Worm (Caenorhabditis elegans) whole organism, young adult: ENCODE results near the gene slc-36.2.
A peak's percentile ranks its signal among the peaks of the same experiment; 100 is the strongest.

Source experiments
- B0261.1 ChIP-seq: sonication (generic microtip); optimal IDR thresholded peaks from 2 replicates; lab custom pipeline; 2016; ENCODE audit warnings: mild to moderate bottlenecking, missing genetic modification characterization, moderate library complexity, missing compliant biosample characterization
- C06A6.2 ChIP-seq: fragments of 200-800 bp; sonication (Bioruptor generic); conservative IDR thresholded peaks from 2 replicates; pipeline ENCODE4 v1.3.6; 2022; ENCODE audit warnings: missing genetic modification characterization, missing compliant biosample characterization
- C17E4.6 ChIP-seq: fragments of 200-800 bp; sonication (Bioruptor generic); IDR thresholded peaks from 2 replicates; pipeline ENCODE4 v1.3.6; 2022; ENCODE audit warnings: missing genetic modification reagents, missing genetic modification characterization, missing compliant biosample characterization
- D2030.7 ChIP-seq: fragments of 200-800 bp; sonication (Bioruptor generic); IDR thresholded peaks from 2 replicates; pipeline ENCODE4 v1.3.6; 2022; ENCODE audit warnings: missing genetic modification reagents, missing genetic modification characterization, missing compliant biosample characterization
- F37B4.10 ChIP-seq: fragments of 200-800 bp; sonication (Bioruptor generic); IDR thresholded peaks from 2 replicates; pipeline ENCODE4 v1.3.6; 2022; ENCODE audit warnings: missing genetic modification characterization, missing compliant biosample characterization
- F57A8.1 ChIP-seq: fragments of 200-800 bp; sonication (Bioruptor generic); optimal IDR thresholded peaks from 2 replicates; lab custom pipeline; 2018; ENCODE audit warnings: mild to moderate bottlenecking, missing genetic modification characterization, moderate library complexity, missing compliant biosample characterization
- T26A5.8 ChIP-seq: sonication (generic microtip); optimal IDR thresholded peaks from 2 replicates; lab custom pipeline; 2016; ENCODE audit warnings: missing genetic modification characterization, missing compliant biosample characterization
- Y79H2A.3 ChIP-seq: fragments of 200-800 bp; sonication (Bioruptor generic); conservative IDR thresholded peaks from 2 replicates; pipeline ENCODE4 v1.3.6; 2022; ENCODE audit warnings: missing genetic modification reagents, missing genetic modification characterization, missing compliant biosample characterization
- akir-1 ChIP-seq: fragments of 200-800 bp; sonication (Bioruptor generic); optimal IDR thresholded peaks from 2 replicates; lab custom pipeline; 2018; ENCODE audit warnings: mild to moderate bottlenecking, missing genetic modification characterization, moderate library complexity, missing compliant biosample characterization
- atf-7 ChIP-seq: sonication (generic microtip); optimal IDR thresholded peaks from 2 replicates; lab custom pipeline; 2017; ENCODE audit warnings: mild to moderate bottlenecking, missing genetic modification characterization, missing compliant biosample characterization
- ceh-40 ChIP-seq: fragments of 200-800 bp; sonication (Bioruptor generic); IDR thresholded peaks from 2 replicates; pipeline ENCODE4 v1.3.6; 2022; ENCODE audit warnings: missing genetic modification characterization, missing compliant biosample characterization
- ceh-58 ChIP-seq: fragments of 200-800 bp; sonication (Bioruptor generic); IDR thresholded peaks from 2 replicates; pipeline ENCODE4 v1.3.6; 2022; ENCODE audit warnings: missing genetic modification characterization, missing compliant biosample characterization
- dpl-1 ChIP-seq: fragments of 150-350 bp; optimal IDR thresholded peaks from 2 replicates; lab custom pipeline; 2014; ENCODE audit warnings: missing biosample characterization, missing genetic modification reagents, missing genetic modification characterization
- egl-18 ChIP-seq: fragments of 200-800 bp; sonication (Bioruptor generic); IDR thresholded peaks from 2 replicates; pipeline ENCODE4 v1.3.6; 2022; ENCODE audit warnings: missing genetic modification reagents, missing genetic modification characterization, missing compliant biosample characterization
- egrh-3 ChIP-seq: fragments of 200-800 bp; sonication (Bioruptor generic); IDR thresholded peaks from 2 replicates; pipeline ENCODE4 v1.3.6; 2022; ENCODE audit warnings: missing genetic modification reagents, missing genetic modification characterization, missing compliant biosample characterization
- hlh-12 ChIP-seq: sonication (generic microtip); optimal IDR thresholded peaks from 2 replicates; lab custom pipeline; 2016; ENCODE audit warnings: missing genetic modification characterization, missing compliant biosample characterization
- hmg-1.2 ChIP-seq: fragments of 200-800 bp; sonication (Bioruptor generic); IDR thresholded peaks from 2 replicates; pipeline ENCODE4 v1.3.6; 2022; ENCODE audit warnings: missing genetic modification reagents, missing genetic modification characterization, missing compliant biosample characterization
- lag-1 ChIP-seq: fragments of 200-800 bp; sonication (Bioruptor generic); IDR thresholded peaks from 2 replicates; pipeline ENCODE4 v1.3.6; 2022; ENCODE audit warnings: missing genetic modification reagents, missing genetic modification characterization, missing compliant biosample characterization
- lir-1 ChIP-seq: fragments of 200-800 bp; sonication (Bioruptor generic); conservative IDR thresholded peaks from 2 replicates; pipeline ENCODE4 v1.3.6; 2022; ENCODE audit warnings: missing genetic modification reagents, missing genetic modification characterization, missing compliant biosample characterization
- lsy-27 ChIP-seq: sonication (generic microtip); optimal IDR thresholded peaks from 2 replicates; lab custom pipeline; 2017; ENCODE audit warnings: missing genetic modification characterization, mild to moderate bottlenecking, missing compliant biosample characterization, antibody characterized with exemption, missing genotype, borderline replicate concordance; ENCODE audit not compliant: insufficient read depth
- madf-3 ChIP-seq: fragments of 200-800 bp; sonication (Bioruptor generic); IDR thresholded peaks from 2 replicates; pipeline ENCODE4 v1.3.6; 2022; ENCODE audit warnings: missing genetic modification reagents, missing genetic modification characterization, missing compliant biosample characterization
- madf-6 ChIP-seq: fragments of 200-800 bp; sonication (Bioruptor generic); IDR thresholded peaks from 2 replicates; pipeline ENCODE4 v1.3.6; 2022; ENCODE audit warnings: missing genetic modification reagents, missing genetic modification characterization, missing compliant biosample characterization
- madf-8 ChIP-seq: fragments of 200-800 bp; sonication (Bioruptor generic); conservative IDR thresholded peaks from 2 replicates; pipeline ENCODE4 v1.3.6; 2022; ENCODE audit warnings: missing genetic modification reagents, missing genetic modification characterization, missing compliant biosample characterization
- mcd-1 ChIP-seq: fragments of 200-800 bp; sonication (Bioruptor generic); IDR thresholded peaks from 2 replicates; pipeline ENCODE4 v1.3.6; 2022; ENCODE audit warnings: missing genetic modification reagents, missing genetic modification characterization, missing compliant biosample characterization
- mel-28 ChIP-seq: sonication (generic microtip); optimal IDR thresholded peaks from 2 replicates; lab custom pipeline; 2016; ENCODE audit warnings: borderline replicate concordance, mild to moderate bottlenecking, missing genetic modification characterization, missing compliant biosample characterization
- mxl-1 ChIP-seq: sonication (generic microtip); optimal IDR thresholded peaks from 2 replicates; lab custom pipeline; 2016; ENCODE audit warnings: missing genetic modification characterization, missing compliant biosample characterization
- nfya-1 ChIP-seq: sonication (generic microtip); optimal IDR thresholded peaks from 2 replicates; lab custom pipeline; 2017; ENCODE audit warnings: antibody characterized with exemption, missing compliant biosample characterization, missing genetic modification characterization, borderline replicate concordance; ENCODE audit not compliant: insufficient read depth
- nfya-2 ChIP-seq: fragments of 200-800 bp; sonication (Bioruptor generic); IDR thresholded peaks from 2 replicates; pipeline ENCODE4 v1.3.6; 2022; ENCODE audit warnings: missing genetic modification reagents, missing genetic modification characterization, missing compliant biosample characterization
- nfyb-1 ChIP-seq: fragments of 200-800 bp; sonication (Bioruptor generic); IDR thresholded peaks from 2 replicates; pipeline ENCODE4 v1.3.6; 2022; ENCODE audit warnings: missing genetic modification reagents, missing genetic modification characterization, missing compliant biosample characterization
- nhr-120 ChIP-seq: fragments of 200-800 bp; sonication (Bioruptor generic); IDR thresholded peaks from 2 replicates; pipeline ENCODE4 v1.3.6; 2022; ENCODE audit warnings: missing genetic modification characterization, missing compliant biosample characterization
- nhr-27 ChIP-seq: fragments of 200-800 bp; sonication (Bioruptor generic); optimal IDR thresholded peaks from 2 replicates; lab custom pipeline; 2018; ENCODE audit warnings: mild to moderate bottlenecking, missing genetic modification characterization, moderate library complexity, missing compliant biosample characterization
- nhr-80 ChIP-seq: sonication (generic microtip); optimal IDR thresholded peaks from 2 replicates; lab custom pipeline; 2016; ENCODE audit warnings: missing genetic modification characterization, missing compliant biosample characterization
- nhr-90 ChIP-seq: sonication (generic microtip); optimal IDR thresholded peaks from 2 replicates; lab custom pipeline; 2016; ENCODE audit warnings: missing genotype, mild to moderate bottlenecking, missing genetic modification characterization, missing compliant biosample characterization
- snpc-3.4 ChIP-seq: sonication (generic microtip); optimal IDR thresholded peaks from 2 replicates; lab custom pipeline; 2017; ENCODE audit warnings: missing genetic modification characterization, mild to moderate bottlenecking, missing compliant biosample characterization, antibody characterized with exemption, moderate library complexity, missing genotype, missing genetic modification reagents
- snpc-4 ChIP-seq, 5 experiments: fragments of 150-350 bp in 1 of 5; sonication (generic microtip) in 4 of 5; optimal IDR thresholded peaks; 2 replicates each; lab custom pipeline; 2014 to 2018; ENCODE audit warnings: missing genetic modification characterization in 5 of 5, missing biosample characterization in 3 of 5, antibody characterized with exemption in 2 of 5, mild to moderate bottlenecking in 2 of 5, missing compliant biosample characterization in 2 of 5, missing genotype in 2 of 5, moderate library complexity in 2 of 5, missing genetic modification reagents in 1 of 5
- somi-1 ChIP-seq: fragments of 200-800 bp; sonication (Bioruptor generic); optimal IDR thresholded peaks from 2 replicates; lab custom pipeline; 2018; ENCODE audit warnings: mild to moderate bottlenecking, missing genetic modification characterization, missing compliant biosample characterization
- sptf-2 ChIP-seq: fragments of 200-800 bp; sonication (Bioruptor generic); optimal IDR thresholded peaks from 2 replicates; lab custom pipeline; 2018; ENCODE audit warnings: mild to moderate bottlenecking, missing genetic modification characterization, missing compliant biosample characterization
- zfh-2 ChIP-seq: fragments of 200-800 bp; sonication (Bioruptor generic); conservative IDR thresholded peaks from 2 replicates; pipeline ENCODE4 v1.3.6; 2022; ENCODE audit warnings: missing genetic modification reagents, missing genetic modification characterization, missing compliant biosample characterization
- ztf-26 ChIP-seq: sonication (generic microtip); optimal IDR thresholded peaks from 2 replicates; lab custom pipeline; 2017; ENCODE audit warnings: missing genetic modification characterization, missing compliant biosample characterization

Gene slc-36.2

DNA sequence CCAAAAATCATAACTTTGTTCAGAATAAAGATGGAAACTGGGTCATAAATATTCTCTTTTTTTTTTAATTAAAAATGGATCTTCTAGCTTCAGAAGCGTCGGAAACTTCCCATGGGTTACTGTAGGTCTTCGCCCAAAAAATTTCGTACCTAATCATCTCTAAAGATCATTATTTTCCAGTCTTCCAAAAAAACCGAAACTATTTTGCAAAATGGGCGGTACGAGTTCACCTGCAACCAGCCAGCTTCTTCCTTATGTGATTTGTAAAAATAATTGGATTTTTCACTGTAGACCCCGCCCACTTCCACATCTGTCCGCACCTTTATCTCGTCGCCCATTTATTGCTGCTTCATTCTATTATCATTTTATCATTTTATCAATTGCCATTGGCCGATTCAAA lies 24.0 kb downstream of the slc-36.2 start, which contains the start of gene mlt-10:
TSS of gene mlt-10 (plus strand) at position 301 of the 400 bp plus-strand sequence.
- TF ChIP-seq D2030.7 (GFP tag; lab: Robert Waterston, UW), result no peak
- no peak for TF ChIP-seq snpc-3.4 (tag; lab: Kevin White, UChicago)
- TF ChIP-seq sptf-2, result no peak
- TF ChIP-seq lir-1 (GFP tag; lab: Robert Waterston, UW), result no peak
- TF ChIP-seq madf-3 (GFP tag; lab: Robert Waterston, UW), result no peak
- TF ChIP-seq ztf-26 (tag; lab: Kevin White, UChicago), result no peak
- TF ChIP-seq nhr-120, result no peak

DNA sequence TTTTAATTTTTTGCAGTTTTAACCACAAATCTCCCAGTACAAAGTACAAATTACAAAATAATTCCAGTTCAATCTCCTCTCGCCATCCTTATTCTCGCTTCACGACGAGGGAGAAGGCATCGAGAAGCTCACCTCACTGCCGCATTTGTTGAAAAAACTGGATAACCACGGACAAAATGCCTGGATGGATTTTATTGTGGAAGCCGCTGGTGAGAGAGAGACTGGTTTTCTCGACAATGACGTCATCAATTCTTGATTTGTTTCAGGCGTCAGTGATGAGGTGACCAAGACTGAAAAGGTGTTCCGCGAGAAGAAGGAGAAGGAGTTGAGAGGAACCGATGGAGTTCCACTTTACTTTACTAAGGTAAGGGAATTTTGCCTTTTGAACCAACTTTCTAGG lies 27.1 kb downstream of the slc-36.2 start:
- no peak for TF ChIP-seq mxl-1 (tag; lab: Kevin White, UChicago)
- TF ChIP-seq somi-1 (GFP tag; lab: Kevin White, UChicago), result no peak
- no peak for TF ChIP-seq lsy-27 (tag; lab: Kevin White, UChicago)
- TF ChIP-seq atf-7 (tag; lab: Kevin White, UChicago), result no peak
- TF ChIP-seq hlh-12 (tag; lab: Kevin White, UChicago), result no peak
- no peak for TF ChIP-seq mel-28 (tag; lab: Kevin White, UChicago)
- no peak for TF ChIP-seq nhr-27
- no peak for TF ChIP-seq mcd-1 (GFP tag; lab: Robert Waterston, UW)
- TF ChIP-seq Y79H2A.3 (GFP tag; lab: Robert Waterston, UW), result no peak
- no peak for TF ChIP-seq F37B4.10
- TF ChIP-seq F57A8.1 (GFP tag; lab: Kevin White, UChicago), result no peak
- TF ChIP-seq ceh-58, result no peak
- no peak for TF ChIP-seq madf-6
- no peak for TF ChIP-seq C06A6.2
- no peak for TF ChIP-seq dpl-1

DNA sequence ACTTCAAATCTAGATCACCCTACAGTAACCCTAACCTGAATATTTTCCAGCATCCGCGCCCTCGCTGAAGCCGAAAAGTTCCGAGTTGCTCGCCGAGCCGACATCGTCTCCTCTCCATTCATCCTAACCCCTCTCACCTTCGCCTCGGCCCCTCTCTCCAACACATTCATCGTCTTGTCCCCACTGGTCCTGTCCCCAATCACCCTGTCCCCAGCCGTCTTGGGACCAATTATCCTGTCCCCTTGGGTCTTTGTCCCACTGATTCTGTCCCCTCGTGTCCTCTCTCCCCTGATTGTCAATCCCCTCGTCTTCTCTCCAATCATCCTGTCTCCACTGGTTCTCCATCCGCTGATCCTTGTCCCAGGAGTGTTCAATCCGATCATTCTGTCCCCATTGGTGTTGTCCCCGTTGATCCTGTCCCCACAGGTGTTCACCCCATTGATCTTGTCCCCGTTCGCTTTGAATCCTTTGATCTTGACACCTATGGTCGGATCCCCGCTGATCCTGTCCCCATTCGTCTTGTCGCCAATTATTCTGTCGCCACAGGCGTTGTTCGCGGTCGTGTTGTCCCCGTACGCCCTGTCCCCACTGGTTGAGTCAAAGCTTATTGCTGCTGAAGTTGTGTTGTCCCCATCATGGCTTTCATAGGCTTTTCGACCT lies 29.0 kb downstream of the slc-36.2 start, which contains the start of gene lips-7:
TSS of gene lips-7 (plus strand) at position 610 of the 660 bp plus-strand sequence.
- TF ChIP-seq T26A5.8 (tag; lab: Kevin White, UChicago) (no peak), nfya-2 (GFP tag; lab: Robert Waterston, UW) (no peak), nfya-1 (peak; percentile 39), ztf-26 (tag; lab: Kevin White, UChicago) (no peak), nhr-27 (no peak), zfh-2 (GFP tag; lab: Robert Waterston, UW) (peak; percentile 73)

DNA sequence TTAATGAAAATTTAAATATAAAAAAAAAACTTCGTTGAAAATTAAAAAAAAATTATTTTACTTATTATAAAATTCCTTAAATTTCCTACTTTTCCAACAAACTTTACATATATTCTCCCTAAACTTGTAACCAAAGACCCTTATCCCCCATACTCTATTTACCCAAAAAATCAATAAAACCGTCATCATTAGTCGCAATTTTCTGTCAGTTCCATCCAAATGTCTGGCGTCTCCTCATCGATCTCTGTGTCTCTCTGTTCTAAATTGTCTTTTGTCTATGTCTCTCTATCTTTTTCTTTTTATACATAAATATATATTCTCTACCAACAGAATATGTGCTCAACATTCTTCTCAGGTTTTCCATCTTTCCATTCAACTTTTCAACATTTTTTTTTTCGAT lies 33.0 kb downstream of the slc-36.2 start:
- TF ChIP-seq hmg-1.2 (peak; percentile 43; the same call in 1 of the 2 replicates), ceh-40 (GFP tag; lab: Robert Waterston, UW) (no peak), madf-8 (no peak), mcd-1 (GFP tag; lab: Robert Waterston, UW) (no peak), egrh-3 (GFP tag; lab: Robert Waterston, UW) (no peak), snpc-4 (GFP tag; optimal IDR thresholded peaks at IDR 0.05; lab: Kevin White, UChicago) (no peak), snpc-4 (tag; optimal IDR thresholded peaks at IDR 0.05; lab: Kevin White, UChicago) (no peak), dpl-1 (no peak)

DNA sequence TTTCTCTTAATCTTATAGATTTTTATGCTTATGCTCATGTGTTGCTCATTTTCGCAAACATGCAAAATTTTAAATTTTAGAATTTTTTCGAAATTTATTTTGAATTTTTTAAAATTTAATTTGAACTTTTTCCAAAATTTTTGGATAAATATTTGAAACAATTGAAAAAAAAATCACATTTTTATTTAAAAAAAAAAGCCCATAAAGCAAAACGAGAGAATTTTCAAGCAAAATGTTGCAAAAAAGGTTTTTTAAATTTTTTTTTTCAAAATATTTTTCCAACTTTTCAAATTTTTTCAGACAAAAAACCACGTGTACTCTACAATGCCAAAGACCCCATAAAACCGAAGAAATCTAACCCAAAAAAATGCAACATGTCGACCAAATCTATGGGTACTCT lies 33.8 kb downstream of the slc-36.2 start, which contains the start of the genes C09E8.1 and C09E8.6:
TSS of gene C09E8.1 (plus strand) at position 301 of the 400 bp plus-strand sequence.
TSS of gene C09E8.6 (plus strand) at position 313 of the 400 bp plus-strand sequence.
- TF ChIP-seq nhr-90, result no peak
- TF ChIP-seq atf-7 (tag; lab: Kevin White, UChicago), result no peak
- no peak for TF ChIP-seq lsy-27 (tag; lab: Kevin White, UChicago)
- no peak for TF ChIP-seq nfyb-1 (GFP tag; lab: Robert Waterston, UW)
- no peak for TF ChIP-seq akir-1 (GFP tag; lab: Kevin White, UChicago)
- no peak for TF ChIP-seq egl-18 (GFP tag; lab: Robert Waterston, UW)
- no peak for TF ChIP-seq C17E4.6 (GFP tag; lab: Robert Waterston, UW)
- no peak for TF ChIP-seq madf-8
- TF ChIP-seq B0261.1 (tag; lab: Kevin White, UChicago), result no peak
- TF ChIP-seq lag-1 (GFP tag; lab: Robert Waterston, UW), result no peak
- TF ChIP-seq nhr-80 (tag; lab: Kevin White, UChicago), result no peak
